Worm (Caenorhabditis elegans): ENCODE results near the gene appg-2.

ce11 chrII:8784235-8784928 is 16.5 kb upstream of the appg-2 start:
- TF ChIP-seq ztf-6 (GFP tag; IDR thresholded peaks at IDR 0.05) (no peak), ceh-91 (GFP tag; IDR thresholded peaks at IDR 0.05) (no peak), Y79H2A.3 (GFP tag; conservative IDR thresholded peaks at IDR 0.05) (no peak), F39B2.1 (GFP tag; IDR thresholded peaks at IDR 0.05) (no peak), efl-1 (GFP tag; optimal IDR thresholded peaks at IDR 0.05) (no peak), nhr-179 (tag; optimal IDR thresholded peaks at IDR 0.05) (no peak)
